Worm (Caenorhabditis elegans): Measurements from ENCODE around the gene R09D1.14.

- TF ChIP-seq unc-62 (GFP tag; optimal IDR thresholded peaks at IDR 0.05), result no peak
- TF ChIP-seq ceh-58 (GFP tag; IDR thresholded peaks at IDR 0.05), result no peak
Observed at ce11 chrII:9474367-9475105, 15.2 kb upstream of the R09D1.14 start, which contains the start of the genes chil-25 and chil-26.

All from whole organism, young adult.